Fruit fly (Drosophila melanogaster) S2 (cell line): ENCODE results near the gene Trhn.

Source experiments
- CG8478 ChIP-seq: fragments of >200 bp; optimal IDR thresholded peaks from 2 replicates; lab custom pipeline; 2018
- CTCF ChIP-seq, 2 experiments: fragments of >200 bp; optimal IDR thresholded peaks; 2 replicates each; lab custom pipeline; 2018

- TF ChIP-seq CG8478 (lab: Kevin White, UChicago) (no peak), CTCF (optimal IDR thresholded peaks at IDR 0.05; lab: Kevin White, UChicago) (no peak)
These were observed 2.2 kb upstream of the Trhn start, which contains the start of gene LysX for dm6 chr3L:1195202-1195601.
